Fruit fly (Drosophila melanogaster) Kc167 (cell line): Measurements from ENCODE around the gene beat-Vc.

Experiments
- Myc ChIP-seq: fragments of >200 bp; optimal IDR thresholded peaks from 2 replicates; lab custom pipeline; 2017; ENCODE audit warnings: missing external identifiers
- Sin3A ChIP-seq: fragments of >200 bp; optimal IDR thresholded peaks from 2 replicates; lab custom pipeline; 2018; ENCODE audit warnings: missing external identifiers
- h ChIP-seq: fragments of >200 bp; optimal IDR thresholded peaks from 3 replicates; lab custom pipeline; 2018; ENCODE audit warnings: missing external identifiers
- psq ChIP-seq: fragments of >200 bp; optimal IDR thresholded peaks from 2 replicates; lab custom pipeline; 2017; ENCODE audit warnings: missing external identifiers
- ttk ChIP-seq: sonication (Bioruptor generic); optimal IDR thresholded peaks from 2 replicates; lab custom pipeline; 2017; ENCODE audit warnings: missing external identifiers

dm6 chr3R:12716894-12717293 lies 66.1 kb downstream of the beat-Vc start:
- no peak for TF ChIP-seq psq
- no peak for TF ChIP-seq h
- no peak for TF ChIP-seq Myc
- TF ChIP-seq Sin3A (lab: Kevin White, UChicago): no peak
- no peak for TF ChIP-seq ttk (lab: Kevin White, UChicago)
